Fruit fly (Drosophila melanogaster) whole organism, wandering third instar larva: ENCODE results near the gene Osi8.

Experiments
- Abd-B ChIP-seq: fragments of >200 bp; optimal IDR thresholded peaks from 2 replicates; lab custom pipeline; 2017; ENCODE audit warnings: missing biosample characterization, missing genetic modification characterization
- CG32264 ChIP-seq: fragments of 200-800 bp; sonication (Bioruptor generic); optimal IDR thresholded peaks from 2 replicates; lab custom pipeline; 2016; ENCODE audit warnings: missing biosample characterization, missing genetic modification characterization
- HLH106 ChIP-seq: fragments of 200-800 bp; optimal IDR thresholded peaks from 3 replicates; lab custom pipeline; 2019; ENCODE audit warnings: missing biosample characterization, mild to moderate bottlenecking, missing genetic modification characterization, moderate library complexity
- Jra ChIP-seq: sonication (Bioruptor generic); optimal IDR thresholded peaks from 2 replicates; lab custom pipeline; 2016; ENCODE audit warnings: missing biosample characterization, missing genetic modification characterization
- Myc ChIP-seq: fragments of >200 bp; optimal IDR thresholded peaks from 2 replicates; lab custom pipeline; 2017
- N ChIP-seq: fragments of >200 bp; optimal IDR thresholded peaks from 2 replicates; lab custom pipeline; 2018; ENCODE audit warnings: missing biosample characterization, missing external identifiers, missing genetic modification characterization
- OdsH ChIP-seq: fragments of 200-800 bp; sonication (Bioruptor generic); optimal IDR thresholded peaks from 2 replicates; lab custom pipeline; 2016; ENCODE audit warnings: missing biosample characterization, mild to moderate bottlenecking, missing genetic modification characterization
- Rel ChIP-seq, 2 experiments: fragments of 200-800 bp; sonication (Bioruptor generic) in 1 of 2; optimal IDR thresholded peaks; 2 replicates in 1 of 2; 3 replicates in 1 of 2; lab custom pipeline; 2016 to 2019; ENCODE audit warnings: mild to moderate bottlenecking in 2 of 2, missing biosample characterization in 2 of 2, missing genetic modification characterization in 2 of 2, moderate library complexity in 1 of 2
- Sp1 ChIP-seq: fragments of 200-800 bp; sonication (Bioruptor generic); optimal IDR thresholded peaks from 3 replicates; lab custom pipeline; 2019; ENCODE audit warnings: missing biosample characterization, mild to moderate bottlenecking, missing genetic modification characterization, moderate library complexity
- br ChIP-seq: fragments of 200-800 bp; sonication (Bioruptor generic); optimal IDR thresholded peaks from 2 replicates; lab custom pipeline; 2016; ENCODE audit warnings: missing biosample characterization, missing genetic modification characterization
- brk ChIP-seq: fragments of 200-800 bp; sonication (Bioruptor generic); optimal IDR thresholded peaks from 2 replicates; lab custom pipeline; 2016; ENCODE audit warnings: missing biosample characterization, mild to moderate bottlenecking, missing genetic modification characterization
- dsf ChIP-seq: sonication (Bioruptor generic); optimal IDR thresholded peaks from 2 replicates; lab custom pipeline; 2016; ENCODE audit warnings: missing biosample characterization, missing genetic modification characterization, borderline replicate concordance
- foxo ChIP-seq, 2 experiments: fragments of 200-800 bp; sonication (Bioruptor generic); optimal IDR thresholded peaks; 2 replicates in 1 of 2; 3 replicates in 1 of 2; lab custom pipeline; 2016 to 2017; ENCODE audit warnings: missing biosample characterization in 2 of 2, missing genetic modification characterization in 2 of 2
- h ChIP-seq: fragments of 200-800 bp; sonication (Bioruptor generic); optimal IDR thresholded peaks from 3 replicates; lab custom pipeline; 2016; ENCODE audit warnings: missing biosample characterization, mild to moderate bottlenecking, missing genetic modification characterization
- psq ChIP-seq: fragments of 200-800 bp; sonication (Bioruptor generic); optimal IDR thresholded peaks from 3 replicates; lab custom pipeline; 2017; ENCODE audit warnings: missing biosample characterization, mild to moderate bottlenecking, missing genetic modification characterization, moderate library complexity
- sage ChIP-seq: fragments of 200-800 bp; sonication (Bioruptor generic); optimal IDR thresholded peaks from 2 replicates; lab custom pipeline; 2016; ENCODE audit warnings: missing biosample characterization, mild to moderate bottlenecking, missing genetic modification characterization
- sv ChIP-seq: fragments of 200-800 bp; sonication (Bioruptor generic); optimal IDR thresholded peaks from 3 replicates; lab custom pipeline; 2016; ENCODE audit warnings: missing biosample characterization, missing genetic modification characterization
- tai ChIP-seq: sonication (Bioruptor generic); optimal IDR thresholded peaks from 2 replicates; lab custom pipeline; 2016; ENCODE audit warnings: missing biosample characterization, missing genetic modification characterization
- usp ChIP-seq: fragments of >200 bp; optimal IDR thresholded peaks from 2 replicates; lab custom pipeline; 2017; ENCODE audit warnings: missing biosample characterization, missing genetic modification characterization
- woc ChIP-seq: sonication (Bioruptor generic); optimal IDR thresholded peaks from 2 replicates; lab custom pipeline; 2016; ENCODE audit warnings: missing biosample characterization, mild to moderate bottlenecking, missing genetic modification characterization

Gene Osi8

dm6 chr3R:6304947-6305346 lies 50.0 kb downstream of the Osi8 start, which contains the start of gene Osi16:
TSS of gene Osi16 (plus strand) at chr3R:6305247.
- no peak for TF ChIP-seq Sp1
- no peak for TF ChIP-seq Jra (GFP tag; lab: Kevin White, UChicago)
- TF ChIP-seq tai = no peak
- no peak for TF ChIP-seq woc (GFP tag; lab: Kevin White, UChicago)
- no peak for TF ChIP-seq usp (GFP tag; lab: Kevin White, UChicago)
- TF ChIP-seq dsf (GFP tag; lab: Kevin White, UChicago) = no peak
- TF ChIP-seq sv (GFP tag; lab: Kevin White, UChicago) = no peak
- TF ChIP-seq Rel (GFP tag; optimal IDR thresholded peaks at IDR 0.05; lab: Kevin White, UChicago) = no peak
- TF ChIP-seq Rel (tag; optimal IDR thresholded peaks at IDR 0.05; lab: Kevin White, UChicago) = no peak
- TF ChIP-seq brk (GFP tag; lab: Kevin White, UChicago) = no peak
- no peak for TF ChIP-seq CG32264 (GFP tag; lab: Kevin White, UChicago)
- no peak for TF ChIP-seq foxo (GFP tag; optimal IDR thresholded peaks at IDR 0.05; lab: Kevin White, UChicago)
- no peak for TF ChIP-seq Myc (lab: Kevin White, UChicago)
- TF ChIP-seq N (GFP tag; lab: Kevin White, UChicago) = no peak
- TF ChIP-seq br (GFP tag; lab: Kevin White, UChicago) = no peak
- TF ChIP-seq psq (GFP tag; lab: Kevin White, UChicago) = no peak
- TF ChIP-seq sage (GFP tag; lab: Kevin White, UChicago) = no peak
- no peak for TF ChIP-seq h (GFP tag; lab: Kevin White, UChicago)
- no peak for TF ChIP-seq OdsH
- TF ChIP-seq Abd-B (GFP tag; lab: Kevin White, UChicago) = no peak
- no peak for TF ChIP-seq HLH106 (tag; lab: Kevin White, UChicago)
- TF ChIP-seq, all 38 proteins: peak for 0
